Worm (Caenorhabditis elegans) whole organism, mixed stage, embryonic: Measurements from ENCODE around the gene svh-2.

Source experiments
- lin-13 ChIP-seq: fragments of 150-350 bp; optimal IDR thresholded peaks from 2 replicates; lab custom pipeline; 2014; ENCODE audit warnings: missing biosample characterization, missing genetic modification characterization
- lsy-2 ChIP-seq: fragments of 150-350 bp; optimal IDR thresholded peaks from 2 replicates; lab custom pipeline; 2014; ENCODE audit warnings: missing biosample characterization, missing genetic modification characterization
- mab-5 ChIP-seq: fragments of 150-350 bp; optimal IDR thresholded peaks from 2 replicates; lab custom pipeline; 2014; ENCODE audit warnings: missing biosample characterization, missing genetic modification characterization
- mep-1 ChIP-seq: fragments of 150-350 bp; optimal IDR thresholded peaks from 2 replicates; lab custom pipeline; 2017; ENCODE audit warnings: missing biosample characterization, missing genetic modification reagents, missing genetic modification characterization, inconsistent platforms
- mls-2 ChIP-seq: sonication (generic microtip); optimal IDR thresholded peaks from 2 replicates; lab custom pipeline; 2016; ENCODE audit warnings: mild to moderate bottlenecking, missing genetic modification characterization, moderate library complexity, missing compliant biosample characterization
- nhr-237 ChIP-seq: fragments of 150-350 bp; optimal IDR thresholded peaks from 2 replicates; lab custom pipeline; 2014; ENCODE audit warnings: missing biosample characterization, missing genetic modification characterization
- nhr-28 ChIP-seq: fragments of 150-350 bp; optimal IDR thresholded peaks from 2 replicates; lab custom pipeline; 2014; ENCODE audit warnings: missing biosample characterization, missing genetic modification characterization
- nhr-76 ChIP-seq: sonication (generic microtip); optimal IDR thresholded peaks from 2 replicates; lab custom pipeline; 2017; ENCODE audit warnings: missing biosample characterization, missing genetic modification characterization
- snpc-4 ChIP-seq: fragments of 150-350 bp; optimal IDR thresholded peaks from 2 replicates; lab custom pipeline; 2014; ENCODE audit warnings: missing biosample characterization, missing genetic modification characterization
- unc-39 ChIP-seq: fragments of 150-350 bp; optimal IDR thresholded peaks from 2 replicates; lab custom pipeline; 2014; ENCODE audit warnings: missing biosample characterization, missing genetic modification characterization
- unc-62 ChIP-seq: fragments of 150-350 bp; optimal IDR thresholded peaks from 2 replicates; lab custom pipeline; 2014; ENCODE audit warnings: missing biosample characterization, missing genetic modification reagents, missing genetic modification characterization
- ztf-11 ChIP-seq: fragments of 150-350 bp; optimal IDR thresholded peaks from 2 replicates; lab custom pipeline; 2014; ENCODE audit warnings: missing biosample characterization, missing genetic modification characterization

ce11 chrX:6514466-6514865 is 38.6 kb upstream of the svh-2 start:
- TF ChIP-seq lsy-2, result no peak
- TF ChIP-seq snpc-4 (tag; lab: Kevin White, UChicago), result no peak
- no peak for TF ChIP-seq unc-62 (GFP tag; lab: Kevin White, UChicago)
- no peak for TF ChIP-seq mls-2
- no peak for TF ChIP-seq unc-39
- TF ChIP-seq ztf-11, result no peak
- no peak for TF ChIP-seq mab-5
- no peak for TF ChIP-seq lin-13 (tag; lab: Kevin White, UChicago)
- no peak for TF ChIP-seq nhr-76 (tag; lab: Kevin White, UChicago)
- no peak for TF ChIP-seq mep-1 (tag; lab: Kevin White, UChicago)
- TF ChIP-seq nhr-237 (tag; lab: Kevin White, UChicago), result no peak
- no peak for TF ChIP-seq nhr-28 (tag; lab: Kevin White, UChicago)
